Worm (Caenorhabditis elegans) whole organism, early embryonic: ENCODE results near the gene ulp-2.

Experiments used
- B0310.2 ChIP-seq: sonication (generic microtip); optimal IDR thresholded peaks from 2 replicates; lab custom pipeline; 2016; ENCODE audit warnings: mild to moderate bottlenecking, missing genetic modification characterization, missing compliant biosample characterization
- aly-1 ChIP-seq: sonication (generic microtip); optimal IDR thresholded peaks from 2 replicates; lab custom pipeline; 2016; ENCODE audit warnings: missing genetic modification characterization, missing compliant biosample characterization
- ama-1 ChIP-seq: fragments of 150-350 bp; optimal IDR thresholded peaks from 2 replicates; lab custom pipeline; 2014
- ceh-13 ChIP-seq: fragments of 200-800 bp; sonication (Bioruptor generic); optimal IDR thresholded peaks from 2 replicates; lab custom pipeline; 2018; ENCODE audit warnings: mild to moderate bottlenecking, missing genetic modification characterization, missing compliant biosample characterization
- ceh-36 ChIP-seq: sonication (generic microtip); optimal IDR thresholded peaks from 2 replicates; lab custom pipeline; 2016; ENCODE audit warnings: missing genetic modification characterization, inconsistent platforms, missing compliant biosample characterization
- ets-7 ChIP-seq: sonication (generic microtip); optimal IDR thresholded peaks from 2 replicates; lab custom pipeline; 2016; ENCODE audit warnings: missing genotype, missing genetic modification characterization, missing compliant biosample characterization
- flt-1 ChIP-seq: fragments of 200-800 bp; sonication (Bioruptor generic); IDR thresholded peaks from 2 replicates; pipeline ENCODE4 v1.3.6; 2022; ENCODE audit warnings: missing genetic modification characterization, missing compliant biosample characterization
- hmg-4 ChIP-seq: fragments of 200-800 bp; sonication (Bioruptor generic); optimal IDR thresholded peaks from 2 replicates; lab custom pipeline; 2018; ENCODE audit warnings: mild to moderate bottlenecking, missing genetic modification characterization, missing compliant biosample characterization
- hnd-1 ChIP-seq: sonication (generic microtip); optimal IDR thresholded peaks from 2 replicates; lab custom pipeline; 2016; ENCODE audit warnings: missing genetic modification characterization, missing compliant biosample characterization
- pes-1 ChIP-seq: fragments of 200-800 bp; sonication (Bioruptor generic); IDR thresholded peaks from 2 replicates; pipeline ENCODE4 v1.3.6; 2022; ENCODE audit warnings: missing genetic modification reagents, missing genetic modification characterization, missing compliant biosample characterization
- scrt-1 ChIP-seq: fragments of 200-800 bp; sonication (Bioruptor generic); IDR thresholded peaks from 2 replicates; pipeline ENCODE4 v1.3.6; 2022; ENCODE audit warnings: missing genetic modification characterization, missing compliant biosample characterization
- sea-1 ChIP-seq: fragments of 200-800 bp; sonication (Bioruptor generic); conservative IDR thresholded peaks from 2 replicates; pipeline ENCODE4 v1.3.6; 2022; ENCODE audit warnings: missing genetic modification characterization, missing compliant biosample characterization
- tbx-11 ChIP-seq: fragments of 200-800 bp; sonication (Bioruptor generic); IDR thresholded peaks from 2 replicates; pipeline ENCODE4 v1.3.6; 2022; ENCODE audit warnings: missing genetic modification characterization, missing compliant biosample characterization
- tra-4 ChIP-seq: sonication (generic microtip); optimal IDR thresholded peaks from 2 replicates; lab custom pipeline; 2017; ENCODE audit warnings: missing genetic modification characterization, missing compliant biosample characterization

DNA sequence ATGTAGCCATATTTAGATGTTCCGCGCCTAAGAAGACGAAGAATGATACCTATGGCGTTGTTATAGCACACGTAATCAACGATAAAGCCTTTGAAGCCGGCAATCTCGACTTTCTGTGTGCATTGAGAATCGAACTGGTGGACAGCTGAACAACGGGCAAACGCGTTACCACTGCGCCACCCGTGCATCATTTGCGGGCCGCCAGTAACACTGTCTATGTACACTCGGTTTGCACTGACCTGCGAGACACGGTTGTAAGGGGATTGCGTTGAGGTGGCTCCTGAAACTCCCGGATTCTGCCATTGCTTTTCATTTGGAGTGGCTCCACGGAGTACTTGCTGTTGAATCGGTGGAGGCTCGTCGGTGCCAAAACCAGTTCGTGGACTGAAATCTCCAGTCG is 17.3 kb downstream of the ulp-2 start:
- TF ChIP-seq aly-1 (peak; percentile 87), ama-1 (peak; percentile 22), hmg-4 (GFP tag; lab: Kevin White, UChicago) (peak; percentile 95), scrt-1 (GFP tag; lab: Robert Waterston, UW) (peak; percentile 85), ets-7 (tag; lab: Kevin White, UChicago) (peak; percentile 29), tra-4 (tag; lab: Kevin White, UChicago) (no peak), pes-1 (GFP tag; lab: Robert Waterston, UW) (peak; percentile 90), B0310.2 (tag; lab: Kevin White, UChicago) (peak; percentile 83), flt-1 (GFP tag; lab: Robert Waterston, UW) (peak; percentile 79), ceh-13 (GFP tag; lab: Kevin White, UChicago) (peak; percentile 79), sea-1 (GFP tag; lab: Robert Waterston, UW) (peak; percentile 79), tbx-11 (peak; percentile 74; the same call in 1 of the 2 replicates), ceh-36 (tag; lab: Kevin White, UChicago) (peak; percentile 89), hnd-1 (tag; lab: Kevin White, UChicago) (peak; percentile 47)
